Fruit fly (Drosophila melanogaster): ENCODE results near the gene CG17111.

- TF ChIP-seq ttk (optimal IDR thresholded peaks at IDR 0.05) (no peak), Sin3A (optimal IDR thresholded peaks at IDR 0.05) (no peak)
Observed at dm6 chr3R:23036321-23036720, 30.7 kb downstream of the CG17111 start.
